Fruit fly (Drosophila melanogaster): Measurements from ENCODE around the gene CG6527.

The CG6527 gene

DNA sequence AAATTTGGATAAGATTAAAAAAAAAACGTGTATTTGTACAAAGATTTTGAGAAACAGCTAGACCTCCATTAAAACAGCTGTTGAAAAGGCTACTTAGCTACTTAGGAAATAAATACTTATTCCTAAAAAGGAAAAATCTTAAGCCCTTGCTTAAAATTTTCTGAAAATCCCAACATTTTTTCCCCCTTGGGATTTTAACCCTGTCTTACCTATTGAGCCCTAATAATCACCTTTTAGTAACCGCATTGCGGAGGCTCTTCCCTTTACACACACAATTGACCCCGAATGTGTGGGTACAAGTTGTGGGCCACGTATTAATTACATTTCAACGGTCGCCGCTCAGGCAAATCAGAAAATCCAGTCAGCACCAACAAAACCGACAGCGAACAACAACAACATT lies at the start of gene CG6527:
Gene CG6527 (minus strand): TSS at position 101 of the 400 bp plus-strand sequence.
- TF ChIP-seq svp (GFP tag) (peak; percentile 45), CG11902 (GFP tag; optimal IDR thresholded peaks at IDR 0.05) (no peak)

DNA sequence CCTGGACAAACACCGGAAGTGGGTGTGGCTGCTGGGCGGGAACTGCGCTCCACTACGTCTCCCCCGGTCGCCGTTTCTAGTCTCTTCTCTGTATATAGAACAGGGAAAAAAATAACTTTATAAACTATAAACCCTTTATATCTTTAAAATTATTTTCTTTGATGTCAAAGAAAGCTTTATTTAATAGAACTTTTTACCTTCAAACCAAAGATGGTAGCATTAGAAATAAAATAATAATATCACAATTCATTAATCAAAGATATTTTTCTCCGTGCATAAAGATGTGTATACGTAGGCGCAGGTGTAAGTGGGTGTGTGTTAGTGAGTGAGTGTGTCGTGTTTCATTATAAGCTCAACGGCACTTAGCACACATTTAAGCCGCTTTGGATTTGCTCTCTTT lies 40.6 kb upstream of the CG6527 start:
- TF ChIP-seq Eip93F (GFP tag; optimal IDR thresholded peaks at IDR 0.05) (no peak), Gug (GFP tag; IDR thresholded peaks at IDR 0.05) (no peak), CG6854 (GFP tag; optimal IDR thresholded peaks at IDR 0.05) (no peak), achi (GFP tag; optimal IDR thresholded peaks at IDR 0.05) (no peak), Sox15 (GFP tag; optimal IDR thresholded peaks at IDR 0.05) (no peak), OdsH (GFP tag; optimal IDR thresholded peaks at IDR 0.05) (no peak), CG6276 (GFP tag; optimal IDR thresholded peaks at IDR 0.05) (no peak), vri (GFP tag; optimal IDR thresholded peaks at IDR 0.05) (no peak), CG34406 (GFP tag; optimal IDR thresholded peaks at IDR 0.05) (no peak), CG32006 (GFP tag; optimal IDR thresholded peaks at IDR 0.05) (no peak), dac (GFP tag; optimal IDR thresholded peaks at IDR 0.05) (no peak), Hr38 (GFP tag; optimal IDR thresholded peaks at IDR 0.05) (no peak), Met (GFP tag; optimal IDR thresholded peaks at IDR 0.05) (no peak), CG4318 (GFP tag; optimal IDR thresholded peaks at IDR 0.05) (no peak), fd85E (GFP tag; optimal IDR thresholded peaks at IDR 0.05) (no peak), topi (GFP tag; optimal IDR thresholded peaks at IDR 0.05) (no peak), svp (GFP tag) (no peak), cyc (GFP tag; optimal IDR thresholded peaks at IDR 0.05) (no peak)

dm6 chr3L:10584965-10585364 lies 26.1 kb upstream of the CG6527 start:
- no peak for TF ChIP-seq CG11762 (GFP tag; optimal IDR thresholded peaks at IDR 0.05; ENCODE audit: insufficient read depth)
- TF ChIP-seq acj6 (GFP tag; optimal IDR thresholded peaks at IDR 0.05) = no peak

DNA sequence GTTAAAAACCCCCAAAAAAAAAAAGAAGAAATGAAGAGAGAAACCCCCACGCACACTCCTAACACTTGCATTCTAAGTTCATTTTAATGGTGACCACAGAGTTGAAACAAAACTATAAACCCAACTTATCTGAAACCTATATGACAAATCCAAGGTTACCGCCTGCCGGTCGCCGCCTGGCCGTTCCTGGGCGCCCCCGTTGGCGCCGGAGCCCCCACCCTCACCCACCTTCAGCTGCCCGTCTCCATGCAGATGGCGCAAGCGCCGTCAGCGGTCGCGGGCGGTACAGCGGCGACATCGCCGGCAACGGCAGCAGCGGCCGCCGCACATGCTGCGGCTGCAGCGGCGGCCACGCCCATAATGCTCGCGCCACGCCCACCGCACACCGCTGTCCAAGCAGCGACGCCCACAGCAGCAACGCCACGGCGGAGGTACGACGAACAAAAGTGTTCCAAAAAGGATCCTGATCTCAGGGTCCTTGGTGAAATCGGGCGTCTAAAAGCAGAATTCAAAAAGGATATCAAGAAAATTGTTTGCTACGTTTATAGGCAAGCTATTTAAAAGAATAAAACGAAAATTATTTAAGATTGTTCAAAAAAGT lies 22.9 kb upstream of the CG6527 start:
- TF ChIP-seq CG11294 (GFP tag; IDR thresholded peaks at IDR 0.05) (no peak), Gug (GFP tag; IDR thresholded peaks at IDR 0.05) (no peak), CG10669 (GFP tag; optimal IDR thresholded peaks at IDR 0.05) (no peak), CG11902 (GFP tag; optimal IDR thresholded peaks at IDR 0.05) (no peak), CG31627 (GFP tag; optimal IDR thresholded peaks at IDR 0.05) (no peak), Sox15 (GFP tag; optimal IDR thresholded peaks at IDR 0.05) (no peak), CG32006 (GFP tag; optimal IDR thresholded peaks at IDR 0.05) (no peak), Smox (GFP tag; optimal IDR thresholded peaks at IDR 0.05) (no peak), CG6854 (GFP tag; optimal IDR thresholded peaks at IDR 0.05) (no peak), Lpt (GFP tag; optimal IDR thresholded peaks at IDR 0.05) (no peak), CG34406 (GFP tag; optimal IDR thresholded peaks at IDR 0.05) (no peak), CG6163 (GFP tag; IDR thresholded peaks at IDR 0.05) (no peak), dac (GFP tag; optimal IDR thresholded peaks at IDR 0.05) (no peak), cyc (GFP tag; optimal IDR thresholded peaks at IDR 0.05) (no peak), Hr38 (GFP tag; optimal IDR thresholded peaks at IDR 0.05) (no peak), CG6276 (GFP tag; optimal IDR thresholded peaks at IDR 0.05) (no peak), CG9139 (GFP tag; optimal IDR thresholded peaks at IDR 0.05) (no peak), lz (GFP tag; optimal IDR thresholded peaks at IDR 0.05) (no peak), CG6808 (GFP tag; optimal IDR thresholded peaks at IDR 0.05) (no peak), CG16779 (tag; optimal IDR thresholded peaks at IDR 0.05) (no peak)

DNA sequence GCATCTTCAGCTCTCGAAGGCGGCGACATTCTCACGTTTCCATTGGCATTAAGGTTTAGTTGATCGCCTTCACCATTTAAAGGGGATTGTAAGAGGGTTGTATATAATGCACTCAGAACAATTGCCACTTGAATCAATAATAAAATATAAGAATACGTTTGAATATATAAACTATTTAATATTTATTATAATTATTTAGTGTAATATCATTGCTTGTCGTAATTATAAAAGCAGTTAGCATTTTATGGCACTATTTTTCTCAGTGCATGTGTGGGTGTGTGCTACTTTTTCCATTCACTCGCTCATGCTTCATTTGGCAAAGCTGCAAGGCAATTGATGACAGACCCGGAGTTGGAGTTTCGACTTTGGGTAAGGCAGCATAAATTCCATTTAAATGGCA lies 3.4 kb upstream of the CG6527 start:
- TF ChIP-seq Gug (GFP tag; IDR thresholded peaks at IDR 0.05) (peak; percentile 59), CG16779 (tag; optimal IDR thresholded peaks at IDR 0.05) (no peak), pdm3 (GFP tag; optimal IDR thresholded peaks at IDR 0.05) (peak; percentile 26), CG11762 (GFP tag; optimal IDR thresholded peaks at IDR 0.05; ENCODE audit: insufficient read depth) (peak; percentile 1), CG32006 (GFP tag; optimal IDR thresholded peaks at IDR 0.05) (peak; percentile 85), CG6808 (GFP tag; optimal IDR thresholded peaks at IDR 0.05) (peak; percentile 42), dsx (GFP tag; optimal IDR thresholded peaks at IDR 0.05; ENCODE audit: poor library complexity, severe bottlenecking) (peak; percentile 75), CG34406 (GFP tag; optimal IDR thresholded peaks at IDR 0.05) (peak; percentile 59), CG6854 (GFP tag; optimal IDR thresholded peaks at IDR 0.05) (no peak), Ets96B (tag; optimal IDR thresholded peaks at IDR 0.05) (peak; percentile 74), eg (GFP tag; IDR thresholded peaks at IDR 0.05) (peak; percentile 80), CG10631 (GFP tag; optimal IDR thresholded peaks at IDR 0.05) (peak; percentile 65), fd59A (GFP tag; optimal IDR thresholded peaks at IDR 0.05) (peak; percentile 62), CG11294 (GFP tag; IDR thresholded peaks at IDR 0.05) (peak; percentile 47), CG3032 (tag; optimal IDR thresholded peaks at IDR 0.05) (peak; percentile 72), Eip75B (GFP tag; optimal IDR thresholded peaks at IDR 0.05) (no peak), Hr38 (GFP tag; optimal IDR thresholded peaks at IDR 0.05) (no peak), CG3919 (GFP tag; optimal IDR thresholded peaks at IDR 0.05) (peak; percentile 33), vri (GFP tag; optimal IDR thresholded peaks at IDR 0.05) (no peak), CG11902 (GFP tag; optimal IDR thresholded peaks at IDR 0.05) (no peak), CG8319 (GFP tag; optimal IDR thresholded peaks at IDR 0.05) (no peak), svp (GFP tag) (peak; percentile 45), CG15336 (GFP tag; IDR thresholded peaks at IDR 0.05) (peak; percentile 82), CG10669 (GFP tag; optimal IDR thresholded peaks at IDR 0.05) (peak; percentile 50)

All from whole organism, prepupa.